Worm (Caenorhabditis elegans) whole organism, late embryonic: Measurements from ENCODE around the gene C18D1.2.

ENCODE experiments used
- C08G9.2 ChIP-seq: sonication (generic microtip); optimal IDR thresholded peaks from 2 replicates; lab custom pipeline; 2016; ENCODE audit warnings: mild to moderate bottlenecking, missing genetic modification characterization, moderate library complexity, missing compliant biosample characterization
- F13H6.1 ChIP-seq: sonication (generic microtip); optimal IDR thresholded peaks from 2 replicates; lab custom pipeline; 2016; ENCODE audit warnings: missing genetic modification characterization, missing compliant biosample characterization
- K02D7.2 ChIP-seq: sonication (generic microtip); optimal IDR thresholded peaks from 2 replicates; lab custom pipeline; 2017; ENCODE audit warnings: mild to moderate bottlenecking, missing genetic modification characterization, missing compliant biosample characterization
- T23F11.4 ChIP-seq: fragments of 200-800 bp; sonication (Bioruptor generic); optimal IDR thresholded peaks from 2 replicates; lab custom pipeline; 2018; ENCODE audit warnings: mild to moderate bottlenecking, missing genetic modification characterization, missing compliant biosample characterization
- ceh-14 ChIP-seq: sonication (generic microtip); optimal IDR thresholded peaks from 2 replicates; lab custom pipeline; 2016; ENCODE audit warnings: missing genotype, missing genetic modification characterization, missing compliant biosample characterization
- ceh-18 ChIP-seq: sonication (generic microtip); optimal IDR thresholded peaks from 2 replicates; lab custom pipeline; 2016; ENCODE audit warnings: missing genetic modification characterization, missing compliant biosample characterization
- ceh-22 ChIP-seq: sonication (generic microtip); optimal IDR thresholded peaks from 2 replicates; lab custom pipeline; 2017; ENCODE audit warnings: missing biosample characterization, missing genetic modification characterization
- ceh-24 ChIP-seq: sonication (generic microtip); optimal IDR thresholded peaks from 2 replicates; lab custom pipeline; 2016; ENCODE audit warnings: mild to moderate bottlenecking, missing genetic modification characterization, missing compliant biosample characterization
- ceh-48 ChIP-seq: sonication (generic microtip); optimal IDR thresholded peaks from 2 replicates; lab custom pipeline; 2016; ENCODE audit warnings: missing genetic modification characterization, inconsistent platforms, missing compliant biosample characterization
- ceh-9 ChIP-seq: sonication (generic microtip); optimal IDR thresholded peaks from 2 replicates; lab custom pipeline; 2016; ENCODE audit warnings: mild to moderate bottlenecking, missing genetic modification characterization, inconsistent platforms, missing compliant biosample characterization
- che-1 ChIP-seq: sonication (generic microtip); optimal IDR thresholded peaks from 2 replicates; lab custom pipeline; 2016; ENCODE audit warnings: mild to moderate bottlenecking, missing genetic modification characterization, missing compliant biosample characterization
- dve-1 ChIP-seq: sonication (generic microtip); optimal IDR thresholded peaks from 2 replicates; lab custom pipeline; 2017; ENCODE audit warnings: antibody characterized with exemption, mild to moderate bottlenecking, missing genetic modification characterization, missing compliant biosample characterization
- elt-2 ChIP-seq: sonication (generic microtip); optimal IDR thresholded peaks from 2 replicates; lab custom pipeline; 2016; ENCODE audit warnings: missing genetic modification reagents, missing genetic modification characterization, missing compliant biosample characterization
- elt-4 ChIP-seq: sonication (generic microtip); optimal IDR thresholded peaks from 2 replicates; lab custom pipeline; 2016; ENCODE audit warnings: missing genetic modification characterization, missing compliant biosample characterization
- eyg-1 ChIP-seq: sonication (generic microtip); optimal IDR thresholded peaks from 2 replicates; lab custom pipeline; 2016; ENCODE audit warnings: missing genotype, missing genetic modification characterization, missing compliant biosample characterization
- gmeb-2 ChIP-seq: sonication (generic microtip); optimal IDR thresholded peaks from 2 replicates; lab custom pipeline; 2016; ENCODE audit warnings: missing genetic modification characterization, inconsistent platforms, missing compliant biosample characterization
- hlh-13 ChIP-seq: fragments of 200-800 bp; sonication (Bioruptor generic); optimal IDR thresholded peaks from 2 replicates; lab custom pipeline; 2018; ENCODE audit warnings: mild to moderate bottlenecking, missing genetic modification characterization, missing compliant biosample characterization
- hlh-6 ChIP-seq: sonication (generic microtip); optimal IDR thresholded peaks from 2 replicates; lab custom pipeline; 2016; ENCODE audit warnings: missing genotype, missing genetic modification characterization, missing compliant biosample characterization
- hlh-8 ChIP-seq: sonication (generic microtip); optimal IDR thresholded peaks from 2 replicates; lab custom pipeline; 2016; ENCODE audit warnings: missing genotype, missing genetic modification characterization, missing compliant biosample characterization
- madf-2 ChIP-seq: sonication (generic microtip); optimal IDR thresholded peaks from 2 replicates; lab custom pipeline; 2017; ENCODE audit warnings: missing genetic modification characterization, missing compliant biosample characterization
- mec-3 ChIP-seq: sonication (generic microtip); optimal IDR thresholded peaks from 2 replicates; lab custom pipeline; 2016; ENCODE audit warnings: borderline replicate concordance, missing genetic modification characterization, missing compliant biosample characterization
- nfya-1 ChIP-seq: sonication (generic microtip); optimal IDR thresholded peaks from 2 replicates; lab custom pipeline; 2017; ENCODE audit warnings: missing genetic modification characterization, mild to moderate bottlenecking, missing compliant biosample characterization, antibody characterized with exemption, moderate library complexity
- nhr-232 ChIP-seq: sonication (generic microtip); optimal IDR thresholded peaks from 2 replicates; lab custom pipeline; 2016; ENCODE audit warnings: missing genetic modification characterization, missing compliant biosample characterization
- npax-4 ChIP-seq: sonication (generic microtip); optimal IDR thresholded peaks from 2 replicates; lab custom pipeline; 2016; ENCODE audit warnings: missing genetic modification characterization, missing compliant biosample characterization
- odd-2 ChIP-seq: sonication (generic microtip); optimal IDR thresholded peaks from 2 replicates; lab custom pipeline; 2017; ENCODE audit warnings: antibody characterized with exemption, mild to moderate bottlenecking, missing genetic modification characterization, missing compliant biosample characterization
- pag-3 ChIP-seq: sonication (generic microtip); optimal IDR thresholded peaks from 2 replicates; lab custom pipeline; 2016; ENCODE audit warnings: missing compliant biosample characterization, missing genetic modification characterization, borderline replicate concordance
- pat-9 ChIP-seq: fragments of 200-800 bp; sonication (Bioruptor generic); optimal IDR thresholded peaks from 2 replicates; lab custom pipeline; 2018; ENCODE audit warnings: mild to moderate bottlenecking, missing genetic modification characterization, moderate library complexity, missing compliant biosample characterization
- pax-1 ChIP-seq: fragments of 150-350 bp; optimal IDR thresholded peaks from 2 replicates; lab custom pipeline; 2014; ENCODE audit warnings: missing biosample characterization, missing genetic modification characterization
- pha-4 ChIP-seq: fragments of 150-350 bp; optimal IDR thresholded peaks from 2 replicates; lab custom pipeline; 2018; ENCODE audit warnings: missing biosample characterization, missing genetic modification reagents, missing genetic modification characterization
- pros-1 ChIP-seq: fragments of 150-350 bp; optimal IDR thresholded peaks from 2 replicates; lab custom pipeline; 2014; ENCODE audit warnings: missing biosample characterization, missing genetic modification reagents, missing genetic modification characterization
- ref-2 ChIP-seq: sonication (generic microtip); optimal IDR thresholded peaks from 2 replicates; lab custom pipeline; 2016; ENCODE audit warnings: missing genetic modification characterization, missing compliant biosample characterization
- tbx-2 ChIP-seq: sonication (generic microtip); optimal IDR thresholded peaks from 2 replicates; lab custom pipeline; 2016; ENCODE audit warnings: missing genetic modification characterization, missing compliant biosample characterization
- tbx-7 ChIP-seq: sonication (generic microtip); optimal IDR thresholded peaks from 2 replicates; lab custom pipeline; 2016; ENCODE audit warnings: missing genotype, missing genetic modification characterization, missing compliant biosample characterization
- ttx-3 ChIP-seq: sonication (generic microtip); optimal IDR thresholded peaks from 2 replicates; lab custom pipeline; 2016; ENCODE audit warnings: missing genetic modification reagents, missing genetic modification characterization, missing compliant biosample characterization
- unc-42 ChIP-seq: sonication (generic microtip); optimal IDR thresholded peaks from 2 replicates; lab custom pipeline; 2016; ENCODE audit warnings: missing genotype, missing genetic modification characterization, missing compliant biosample characterization
- zip-5 ChIP-seq: sonication (generic microtip); optimal IDR thresholded peaks from 2 replicates; lab custom pipeline; 2016; ENCODE audit warnings: missing genetic modification characterization, missing compliant biosample characterization
- ztf-16 ChIP-seq: sonication (generic microtip); optimal IDR thresholded peaks from 2 replicates; lab custom pipeline; 2017; ENCODE audit warnings: missing genetic modification characterization, missing compliant biosample characterization

C18D1.2 gene

DNA sequence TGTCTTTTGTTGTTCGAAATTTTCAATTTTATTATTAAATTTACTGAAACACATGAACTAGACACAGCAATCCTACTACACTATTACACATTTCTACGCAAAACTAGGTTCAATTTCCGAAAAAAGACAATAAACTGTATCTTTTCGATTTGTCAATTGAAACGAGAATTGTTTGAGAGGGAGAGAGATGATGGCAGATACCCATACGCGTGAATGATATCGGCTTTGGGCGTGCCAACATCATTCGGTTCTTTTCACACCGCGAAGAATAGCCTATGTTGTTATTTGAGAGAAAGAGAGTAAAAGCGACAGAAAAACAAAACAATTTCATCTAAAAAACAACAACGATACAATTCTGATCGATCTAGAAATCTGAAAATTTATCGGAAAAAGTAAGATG is 45.1 kb upstream of the C18D1.2 start:
- TF ChIP-seq elt-2 (tag; lab: Kevin White, UChicago): no peak
- no peak for TF ChIP-seq ceh-9 (tag; lab: Kevin White, UChicago)
- no peak for TF ChIP-seq hlh-8
- no peak for TF ChIP-seq unc-42 (tag; lab: Kevin White, UChicago)
- no peak for TF ChIP-seq ceh-18 (tag; lab: Kevin White, UChicago)
- TF ChIP-seq T23F11.4 (GFP tag; lab: Kevin White, UChicago): no peak
- TF ChIP-seq ceh-22 (tag; lab: Kevin White, UChicago): no peak
- TF ChIP-seq che-1 (tag; lab: Kevin White, UChicago): no peak
- TF ChIP-seq madf-2: no peak
- no peak for TF ChIP-seq C08G9.2 (tag; lab: Kevin White, UChicago)
- TF ChIP-seq nfya-1 (tag; lab: Kevin White, UChicago): no peak
- TF ChIP-seq ceh-48 (tag; lab: Kevin White, UChicago): no peak
- no peak for TF ChIP-seq hlh-6 (tag; lab: Kevin White, UChicago)
- no peak for TF ChIP-seq F13H6.1 (tag; lab: Kevin White, UChicago)
- TF ChIP-seq npax-4 (tag; lab: Kevin White, UChicago): no peak
- no peak for TF ChIP-seq elt-4 (tag; lab: Kevin White, UChicago)
- no peak for TF ChIP-seq zip-5 (tag; lab: Kevin White, UChicago)
- TF ChIP-seq hlh-13 (GFP tag; lab: Kevin White, UChicago): no peak
- TF ChIP-seq K02D7.2 (tag; lab: Kevin White, UChicago): no peak
- TF ChIP-seq pag-3 (tag; lab: Kevin White, UChicago): no peak

DNA sequence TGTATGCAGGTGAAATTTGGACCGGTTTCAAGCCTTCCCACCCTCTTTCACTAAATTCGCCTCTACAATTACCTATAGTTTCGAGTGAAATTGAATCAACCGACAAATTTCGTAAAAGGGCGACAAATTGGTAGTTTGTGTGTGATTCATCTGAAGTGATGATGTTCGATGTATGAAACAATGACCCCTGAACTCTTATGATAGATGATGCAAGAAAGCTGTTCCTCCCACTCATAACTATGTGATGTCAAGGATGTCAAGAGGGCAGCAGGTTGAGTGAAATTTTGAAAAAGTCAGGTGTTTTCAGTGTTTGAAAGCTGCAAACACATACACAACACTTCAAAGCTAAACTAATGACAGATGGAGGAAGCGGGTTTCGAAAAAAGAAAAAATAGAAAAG is 44.3 kb upstream of the C18D1.2 start:
- no peak for TF ChIP-seq eyg-1 (tag; lab: Kevin White, UChicago)
- TF ChIP-seq npax-4 (tag; lab: Kevin White, UChicago): no peak
- no peak for TF ChIP-seq pax-1 (tag; lab: Kevin White, UChicago)
- TF ChIP-seq dve-1: no peak
- no peak for TF ChIP-seq nfya-1 (tag; lab: Kevin White, UChicago)
- TF ChIP-seq pha-4: no peak
- TF ChIP-seq C08G9.2 (tag; lab: Kevin White, UChicago): no peak

DNA sequence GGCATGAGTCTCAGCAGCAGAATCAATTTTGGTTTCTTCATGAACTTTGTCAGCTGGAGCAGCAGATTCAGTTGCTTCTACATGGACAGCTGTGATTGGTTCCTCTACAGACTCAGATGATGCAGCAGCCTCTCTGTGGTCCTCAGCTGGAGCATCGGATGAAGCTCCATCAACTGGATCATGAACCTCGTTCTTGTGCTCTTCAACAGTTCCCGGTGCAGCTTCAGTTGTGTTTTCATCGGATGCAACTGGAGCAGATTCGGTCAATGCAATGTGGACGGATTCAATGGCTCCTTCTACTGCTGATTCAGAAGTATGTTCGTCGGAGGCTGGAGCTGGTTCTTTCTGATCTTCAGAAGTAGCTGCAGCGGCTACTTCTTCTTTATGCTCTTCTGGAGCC is 42.4 kb upstream of the C18D1.2 start:
- no peak for TF ChIP-seq ttx-3
- TF ChIP-seq T23F11.4 (GFP tag; lab: Kevin White, UChicago): no peak
- TF ChIP-seq odd-2 (tag; lab: Kevin White, UChicago): no peak
- TF ChIP-seq ztf-16 (tag; lab: Kevin White, UChicago): no peak
- TF ChIP-seq tbx-2 (tag; lab: Kevin White, UChicago): no peak
- no peak for TF ChIP-seq C08G9.2 (tag; lab: Kevin White, UChicago)
- no peak for TF ChIP-seq pros-1 (tag; lab: Kevin White, UChicago)
- TF ChIP-seq mec-3 (tag; lab: Kevin White, UChicago): no peak
- no peak for TF ChIP-seq ceh-48 (tag; lab: Kevin White, UChicago)
- no peak for TF ChIP-seq ceh-24 (tag; lab: Kevin White, UChicago)
- no peak for TF ChIP-seq ceh-9 (tag; lab: Kevin White, UChicago)
- no peak for TF ChIP-seq tbx-7 (tag; lab: Kevin White, UChicago)
- no peak for TF ChIP-seq zip-5 (tag; lab: Kevin White, UChicago)
- TF ChIP-seq ceh-22 (tag; lab: Kevin White, UChicago): no peak
- no peak for TF ChIP-seq hlh-13 (GFP tag; lab: Kevin White, UChicago)
- TF ChIP-seq ceh-14 (tag; lab: Kevin White, UChicago): no peak
- TF ChIP-seq ref-2 (tag; lab: Kevin White, UChicago): no peak
- no peak for TF ChIP-seq nhr-232 (tag; lab: Kevin White, UChicago)
- TF ChIP-seq pat-9: no peak
- no peak for TF ChIP-seq gmeb-2 (tag; lab: Kevin White, UChicago)
